Worm (Caenorhabditis elegans) whole organism, mixed stage, embryonic: Measurements from ENCODE around the gene nbs-1.
A peak's percentile ranks its signal among the peaks of the same experiment; 100 is the strongest.

Experiments used
- blmp-1 ChIP-seq: fragments of 150-350 bp; optimal IDR thresholded peaks from 2 replicates; lab custom pipeline; 2014; ENCODE audit warnings: missing biosample characterization, missing genetic modification characterization
- elt-3 ChIP-seq: fragments of 150-350 bp; optimal IDR thresholded peaks from 2 replicates; lab custom pipeline; 2014; ENCODE audit warnings: missing biosample characterization, missing genetic modification characterization
- flh-1 ChIP-seq: fragments of 200-800 bp; sonication (Bioruptor generic); optimal IDR thresholded peaks from 2 replicates; lab custom pipeline; 2018; ENCODE audit warnings: mild to moderate bottlenecking, missing genetic modification characterization, moderate library complexity, missing compliant biosample characterization
- lin-13 ChIP-seq: fragments of 150-350 bp; optimal IDR thresholded peaks from 2 replicates; lab custom pipeline; 2014; ENCODE audit warnings: missing biosample characterization, missing genetic modification characterization
- nhr-12 ChIP-seq: fragments of 150-350 bp; optimal IDR thresholded peaks from 2 replicates; lab custom pipeline; 2014; ENCODE audit warnings: missing biosample characterization, missing genetic modification characterization
- snpc-4 ChIP-seq: fragments of 150-350 bp; optimal IDR thresholded peaks from 2 replicates; lab custom pipeline; 2014; ENCODE audit warnings: missing biosample characterization, missing genetic modification characterization
- unc-39 ChIP-seq: fragments of 150-350 bp; optimal IDR thresholded peaks from 2 replicates; lab custom pipeline; 2014; ENCODE audit warnings: missing biosample characterization, missing genetic modification characterization

DNA sequence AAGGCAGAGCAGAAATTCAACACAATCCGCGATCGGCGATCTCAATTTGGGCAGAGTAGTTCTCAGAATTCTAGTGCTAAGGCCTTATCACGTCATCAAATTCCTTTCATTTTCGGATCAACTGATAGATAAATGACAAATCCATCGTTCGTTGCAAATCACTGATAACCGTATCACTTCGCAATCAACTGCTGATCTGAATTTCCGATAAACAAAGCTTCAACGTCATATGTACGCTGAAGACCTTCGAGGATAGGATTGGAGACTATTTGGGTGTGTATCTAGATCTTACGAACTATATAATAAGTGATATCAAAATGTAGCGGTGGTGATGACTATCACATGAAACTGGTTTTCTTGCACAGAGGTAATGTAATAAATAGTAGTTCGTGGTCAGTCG is 39.0 kb downstream of the nbs-1 start:
- TF ChIP-seq lin-13 (tag; lab: Kevin White, UChicago): no peak
- no peak for TF ChIP-seq snpc-4 (tag; lab: Kevin White, UChicago)
- peak; percentile 43 for TF ChIP-seq elt-3 (tag; lab: Kevin White, UChicago)
- no peak for TF ChIP-seq nhr-12 (tag; lab: Kevin White, UChicago)
- TF ChIP-seq flh-1: no peak
- no peak for TF ChIP-seq unc-39 (tag; lab: Kevin White, UChicago)
- no peak for TF ChIP-seq blmp-1
